Fruit fly (Drosophila melanogaster) whole organism, embryonic: ENCODE measurements around the gene Rnb.
A peak's percentile ranks its signal among the peaks of the same experiment; 100 is the strongest.

Experiments
- Atf-2 ChIP-seq: fragments of 200-800 bp; sonication (Bioruptor generic); optimal IDR thresholded peaks from 2 replicates; lab custom pipeline; 2016; ENCODE audit warnings: missing biosample characterization, missing genetic modification characterization
- Bgb ChIP-seq: fragments of 200-800 bp; sonication (Bioruptor generic); IDR thresholded peaks from 2 replicates; pipeline ENCODE4 v1.3.6; 2022; ENCODE audit warnings: missing biosample characterization, missing genetic modification characterization; ENCODE audit not compliant: partially characterized antibody
- CG10321 ChIP-seq: fragments of 200-800 bp; sonication (Bioruptor generic); IDR thresholded peaks from 2 replicates; pipeline ENCODE4 v1.3.6; 2022; ENCODE audit warnings: missing biosample characterization, missing genetic modification characterization
- CG10431 ChIP-seq: fragments of 200-800 bp; sonication (Bioruptor generic); optimal IDR thresholded peaks from 3 replicates; lab custom pipeline; 2018; ENCODE audit warnings: missing biosample characterization, mild to moderate bottlenecking, missing genetic modification characterization
- CG10654 ChIP-seq: fragments of 200-800 bp; sonication (Bioruptor generic); optimal IDR thresholded peaks from 2 replicates; lab custom pipeline; 2016; ENCODE audit warnings: missing biosample characterization, missing genetic modification characterization
- CG10979 ChIP-seq: fragments of 200-800 bp; sonication (Bioruptor generic); optimal IDR thresholded peaks from 2 replicates; lab custom pipeline; 2018; ENCODE audit warnings: missing biosample characterization, mild to moderate bottlenecking, missing genetic modification characterization, moderate library complexity
- CG14014 ChIP-seq: fragments of 200-800 bp; sonication (Bioruptor generic); IDR thresholded peaks from 2 replicates; pipeline ENCODE4 v1.3.6; 2022; ENCODE audit warnings: missing biosample characterization, missing genetic modification characterization
- CG15073 ChIP-seq: fragments of 200-800 bp; sonication (Bioruptor generic); optimal IDR thresholded peaks from 2 replicates; lab custom pipeline; 2016; ENCODE audit warnings: missing biosample characterization, missing genetic modification characterization
- CG15269 ChIP-seq: fragments of 200-800 bp; sonication (Bioruptor generic); optimal IDR thresholded peaks from 2 replicates; lab custom pipeline; 2018; ENCODE audit warnings: missing biosample characterization, mild to moderate bottlenecking, missing genetic modification characterization, moderate library complexity
- CG15601 ChIP-seq: fragments of 200-800 bp; sonication (Bioruptor generic); optimal IDR thresholded peaks from 3 replicates; lab custom pipeline; 2019; ENCODE audit warnings: missing biosample characterization, mild to moderate bottlenecking, missing genetic modification characterization, moderate library complexity
- CG16863 ChIP-seq: fragments of 200-800 bp; sonication (Bioruptor generic); optimal IDR thresholded peaks from 3 replicates; lab custom pipeline; 2016; ENCODE audit warnings: missing biosample characterization, missing genetic modification characterization
- CG17385 ChIP-seq: fragments of 200-800 bp; sonication (Bioruptor generic); optimal IDR thresholded peaks from 3 replicates; lab custom pipeline; 2018; ENCODE audit warnings: missing biosample characterization, mild to moderate bottlenecking, missing genetic modification characterization
- CG1832 ChIP-seq: fragments of 200-800 bp; sonication (Bioruptor generic); optimal IDR thresholded peaks from 2 replicates; lab custom pipeline; 2017; ENCODE audit warnings: missing biosample characterization, mild to moderate bottlenecking, missing genetic modification characterization, inconsistent platforms
- CG18599 ChIP-seq: fragments of 200-800 bp; sonication (Bioruptor generic); optimal IDR thresholded peaks from 3 replicates; lab custom pipeline; 2017; ENCODE audit warnings: missing biosample characterization, missing genetic modification characterization, mild to moderate bottlenecking, moderate library complexity, missing genetic modification reagents
- CG32772 ChIP-seq: fragments of 200-800 bp; sonication (Bioruptor generic); IDR thresholded peaks from 2 replicates; pipeline ENCODE4 v1.3.6; 2022; ENCODE audit warnings: missing biosample characterization, missing genetic modification characterization
- CG3281 ChIP-seq: fragments of 200-800 bp; sonication (Bioruptor generic); optimal IDR thresholded peaks from 3 replicates; lab custom pipeline; 2017; ENCODE audit warnings: missing biosample characterization, mild to moderate bottlenecking, missing genetic modification characterization
- CG34422 ChIP-seq: fragments of 200-800 bp; sonication (Bioruptor generic); IDR thresholded peaks from 3 replicates; pipeline ENCODE4 v1.3.6; 2022; ENCODE audit warnings: missing biosample characterization, missing genetic modification characterization
- CG3838 ChIP-seq: fragments of 200-800 bp; sonication (Bioruptor generic); optimal IDR thresholded peaks from 3 replicates; lab custom pipeline; 2016; ENCODE audit warnings: missing biosample characterization, missing genetic modification characterization
- CG42726 ChIP-seq: fragments of 200-800 bp; sonication (Bioruptor generic); IDR thresholded peaks from 2 replicates; pipeline ENCODE4 v1.3.6; 2022; ENCODE audit warnings: missing biosample characterization, missing genetic modification characterization; ENCODE audit not compliant: partially characterized antibody
- CG6689 ChIP-seq: fragments of 200-800 bp; sonication (Bioruptor generic); IDR thresholded peaks from 2 replicates; pipeline ENCODE4 v1.3.6; 2022; ENCODE audit warnings: missing biosample characterization, missing genetic modification characterization
- CG7839 ChIP-seq: fragments of 200-800 bp; sonication (Bioruptor generic); optimal IDR thresholded peaks from 3 replicates; lab custom pipeline; 2018; ENCODE audit warnings: missing biosample characterization, mild to moderate bottlenecking, missing genetic modification characterization, moderate library complexity
- CG8478 ChIP-seq: fragments of >200 bp; optimal IDR thresholded peaks from 2 replicates; lab custom pipeline; 2018
- CG8924 ChIP-seq: fragments of 200-800 bp; optimal IDR thresholded peaks from 3 replicates; lab custom pipeline; 2019; ENCODE audit warnings: missing biosample characterization, mild to moderate bottlenecking, missing genetic modification characterization, moderate library complexity
- Ets65A ChIP-seq: fragments of 200-800 bp; sonication (Bioruptor generic); peaks from one replicate; lab custom pipeline; 2016; ENCODE audit warnings: missing biosample characterization, missing genetic modification characterization
- Fer1 ChIP-seq: fragments of 200-800 bp; sonication (Bioruptor generic); optimal IDR thresholded peaks from 2 replicates; lab custom pipeline; 2017; ENCODE audit warnings: missing biosample characterization, mild to moderate bottlenecking, missing genetic modification characterization
- HLH54F ChIP-seq: fragments of 200-800 bp; sonication (Bioruptor generic); optimal IDR thresholded peaks from 3 replicates; lab custom pipeline; 2016; ENCODE audit warnings: missing biosample characterization, missing genetic modification characterization
- MBD-R2 ChIP-seq: fragments of 200-800 bp; sonication (Bioruptor generic); IDR thresholded peaks from 2 replicates; pipeline ENCODE4 v1.3.6; 2022; ENCODE audit warnings: missing biosample characterization, missing genetic modification characterization
- Taf1 ChIP-seq: fragments of 200-800 bp; sonication (Bioruptor generic); IDR thresholded peaks from 2 replicates; pipeline ENCODE4 v1.3.6; 2022; ENCODE audit warnings: missing biosample characterization, missing genetic modification characterization
- Vsx1 ChIP-seq: fragments of 200-800 bp; sonication (Bioruptor generic); optimal IDR thresholded peaks from 2 replicates; lab custom pipeline; 2017; ENCODE audit warnings: missing biosample characterization, mild to moderate bottlenecking, missing genetic modification characterization, missing genetic modification reagents
- abd-A ChIP-seq: fragments of 200-800 bp; sonication (Bioruptor generic); optimal IDR thresholded peaks from 3 replicates; lab custom pipeline; 2019; ENCODE audit warnings: missing biosample characterization, mild to moderate bottlenecking, missing genetic modification characterization, moderate library complexity
- ap ChIP-seq: fragments of 200-800 bp; sonication (Bioruptor generic); IDR thresholded peaks from 2 replicates; pipeline ENCODE4 v1.3.6; 2022; ENCODE audit warnings: missing biosample characterization, missing genetic modification characterization
- az2 ChIP-seq: fragments of 200-800 bp; sonication (Bioruptor generic); optimal IDR thresholded peaks from 3 replicates; lab custom pipeline; 2016; ENCODE audit warnings: missing biosample characterization, missing genetic modification characterization
- dati ChIP-seq: fragments of 200-800 bp; sonication (Bioruptor generic); IDR thresholded peaks from 2 replicates; pipeline ENCODE4 v1.3.6; 2022; ENCODE audit warnings: missing biosample characterization, missing genetic modification characterization
- disco-r ChIP-seq: fragments of 200-800 bp; sonication (Bioruptor generic); optimal IDR thresholded peaks from 2 replicates; lab custom pipeline; 2016; ENCODE audit warnings: missing biosample characterization, missing genetic modification characterization
- dmrt99B ChIP-seq: fragments of 200-800 bp; sonication (Bioruptor generic); optimal IDR thresholded peaks from 2 replicates; lab custom pipeline; 2018; ENCODE audit warnings: missing biosample characterization, mild to moderate bottlenecking, missing genetic modification characterization, moderate library complexity
- emc ChIP-seq: fragments of 200-800 bp; sonication (Bioruptor generic); optimal IDR thresholded peaks from 2 replicates; lab custom pipeline; 2016; ENCODE audit warnings: missing biosample characterization, missing genetic modification characterization
- fd102C ChIP-seq: fragments of 200-800 bp; sonication (Bioruptor generic); optimal IDR thresholded peaks from 2 replicates; lab custom pipeline; 2018; ENCODE audit warnings: missing biosample characterization, mild to moderate bottlenecking, missing genetic modification characterization, moderate library complexity
- gcm ChIP-seq: fragments of 200-800 bp; sonication (Bioruptor generic); optimal IDR thresholded peaks from 2 replicates; lab custom pipeline; 2019; ENCODE audit warnings: missing biosample characterization, mild to moderate bottlenecking, missing genetic modification characterization, moderate library complexity
- insv ChIP-seq, 2 experiments: fragments of 200-800 bp; sonication (Bioruptor generic); optimal IDR thresholded peaks; 3 replicates each; lab custom pipeline; 2016 to 2018; ENCODE audit warnings: missing biosample characterization in 2 of 2, missing genetic modification characterization in 2 of 2
- inv ChIP-seq: fragments of 200-800 bp; sonication (Bioruptor generic); IDR thresholded peaks from 2 replicates; pipeline ENCODE4 v1.3.6; 2022; ENCODE audit warnings: missing biosample characterization, missing genetic modification characterization; ENCODE audit not compliant: partially characterized antibody
- odd ChIP-seq: fragments of 200-800 bp; sonication (Bioruptor generic); optimal IDR thresholded peaks from 2 replicates; lab custom pipeline; 2017; ENCODE audit warnings: missing biosample characterization, mild to moderate bottlenecking, missing genetic modification characterization
- pfk ChIP-seq: fragments of 200-800 bp; sonication (Bioruptor generic); optimal IDR thresholded peaks from 2 replicates; lab custom pipeline; 2018; ENCODE audit warnings: missing biosample characterization, mild to moderate bottlenecking, missing genetic modification characterization, moderate library complexity
- slp2 ChIP-seq: fragments of 200-800 bp; sonication (Bioruptor generic); optimal IDR thresholded peaks from 2 replicates; lab custom pipeline; 2016; ENCODE audit warnings: missing biosample characterization, missing genetic modification characterization
- stc ChIP-seq: fragments of 200-800 bp; sonication (Bioruptor generic); IDR thresholded peaks from 2 replicates; pipeline ENCODE4 v1.3.6; 2022; ENCODE audit warnings: missing biosample characterization, missing genetic modification characterization
- tio ChIP-seq: fragments of 200-800 bp; sonication (Bioruptor generic); optimal IDR thresholded peaks from 2 replicates; lab custom pipeline; 2017; ENCODE audit warnings: missing biosample characterization, missing genetic modification characterization, inconsistent platforms
- wor ChIP-seq: fragments of 200-800 bp; sonication (Bioruptor generic); IDR thresholded peaks from 2 replicates; pipeline ENCODE4 v1.3.6; 2022; ENCODE audit warnings: missing biosample characterization, missing genetic modification characterization
- zf30C ChIP-seq: fragments of 200-800 bp; sonication (Bioruptor generic); optimal IDR thresholded peaks from 3 replicates; lab custom pipeline; 2018; ENCODE audit warnings: missing biosample characterization, mild to moderate bottlenecking, missing genetic modification characterization

The Rnb gene

DNA sequence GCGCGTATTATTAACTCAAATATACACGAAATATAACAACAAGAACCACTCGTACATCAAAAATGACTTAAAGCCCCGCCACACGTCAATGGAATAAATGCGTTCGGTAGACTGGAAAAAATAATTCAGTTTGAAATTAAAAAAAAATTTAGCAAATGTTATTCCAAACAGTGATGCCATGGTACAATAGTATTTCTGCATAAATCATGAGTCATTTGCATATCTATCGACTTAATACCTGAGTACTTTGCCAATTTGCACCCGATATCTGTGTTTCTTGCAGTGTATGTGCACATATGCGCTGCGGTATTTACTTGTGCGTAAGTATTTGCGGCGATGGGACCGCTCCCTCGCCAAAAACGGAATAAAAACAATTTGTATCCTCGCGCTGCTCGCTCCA, 36.0 kb downstream of the Rnb start (continued):
- no peak for TF ChIP-seq CG42726
- peak; percentile 47 for TF ChIP-seq dmrt99B (tag; lab: Kevin White, UChicago)
- peak; percentile 2 for TF ChIP-seq az2 (GFP tag; lab: Kevin White, UChicago)
- TF ChIP-seq HLH54F (GFP tag; lab: Kevin White, UChicago): peak; percentile 21
- peak; percentile 39 for TF ChIP-seq CG10654 (GFP tag; lab: Kevin White, UChicago)
- no peak for TF ChIP-seq CG15601 (tag; lab: Kevin White, UChicago)
- peak; percentile 31 for TF ChIP-seq tio
- peak; percentile 21 for TF ChIP-seq CG18599 (GFP tag; lab: Kevin White, UChicago)
- no peak for TF ChIP-seq zf30C (GFP tag; lab: Kevin White, UChicago)
- no peak for TF ChIP-seq gcm (GFP tag; lab: Kevin White, UChicago)
- no peak for TF ChIP-seq MBD-R2 (GFP tag; lab: Robert Waterston, UW)
- TF ChIP-seq CG14014 (GFP tag; lab: Robert Waterston, UW): peak; percentile 30; the same call in 1 of the 2 replicates
- no peak for TF ChIP-seq Vsx1 (GFP tag; lab: Kevin White, UChicago)
- TF ChIP-seq CG15269 (tag; lab: Kevin White, UChicago): peak; percentile 19
- TF ChIP-seq CG17385 (GFP tag; lab: Kevin White, UChicago): peak; percentile 9
- TF ChIP-seq CG16863 (GFP tag; lab: Kevin White, UChicago): peak; percentile 19
- TF ChIP-seq CG7839 (tag; lab: Kevin White, UChicago): peak; percentile 35
- 0 out of 2 replicates have a peak, but pooled peaks have one; percentile 26 for TF ChIP-seq CG6689 (GFP tag; lab: Robert Waterston, UW)
- no peak for TF ChIP-seq dati (GFP tag; lab: Robert Waterston, UW)
- TF ChIP-seq pfk: no peak
- no peak; the same call in 1 of the 2 replicates for TF ChIP-seq ap (GFP tag; lab: Robert Waterston, UW)
- TF ChIP-seq wor (GFP tag; lab: Robert Waterston, UW): no peak
- no peak for TF ChIP-seq CG10321 (GFP tag; lab: Robert Waterston, UW)
- no peak for TF ChIP-seq inv (GFP tag; lab: Robert Waterston, UW)
- TF ChIP-seq CG8478 (lab: Kevin White, UChicago): no peak
- TF ChIP-seq CG10979: peak; percentile 23
- no peak for TF ChIP-seq odd
- TF ChIP-seq fd102C (GFP tag; lab: Kevin White, UChicago): no peak
- TF ChIP-seq Atf-2 (GFP tag; lab: Kevin White, UChicago): no peak
- no peak for TF ChIP-seq CG10431
- no peak for TF ChIP-seq disco-r (GFP tag; lab: Kevin White, UChicago)
- peak; percentile 1 for TF ChIP-seq Ets65A (GFP tag; lab: Kevin White, UChicago)
- TF ChIP-seq insv (GFP tag; optimal IDR thresholded peaks at IDR 0.05; lab: Kevin White, UChicago): no peak
- TF ChIP-seq CG8924: no peak
- no peak for TF ChIP-seq CG3281
- TF ChIP-seq CG32772 (GFP tag; lab: Robert Waterston, UW): 0 out of 2 replicates have a peak, but pooled peaks have one; percentile 20
- no peak for TF ChIP-seq Fer1
- TF ChIP-seq stc: peak; percentile 26; the same call in 1 of the 2 replicates
- TF ChIP-seq CG3838 (GFP tag; lab: Kevin White, UChicago): no peak
- no peak for TF ChIP-seq CG34422 (GFP tag; lab: Robert Waterston, UW)
- no peak for TF ChIP-seq Taf1 (GFP tag; lab: Robert Waterston, UW)
- no peak for TF ChIP-seq Bgb (GFP tag; lab: Robert Waterston, UW)
- no peak for TF ChIP-seq emc
- no peak for TF ChIP-seq CG15073
- no peak for TF ChIP-seq abd-A
- TF ChIP-seq CG1832 (GFP tag; lab: Kevin White, UChicago): no peak
- peak; percentile 4 for TF ChIP-seq slp2 (GFP tag; lab: Kevin White, UChicago)
